Worm (Caenorhabditis elegans) whole organism, L4 larva: ENCODE results near the gene ttr-16.
A peak's percentile ranks its signal among the peaks of the same experiment; 100 is the strongest.

Experiments
- F26F4.8 ChIP-seq: fragments of 200-800 bp; sonication (Bioruptor generic); conservative IDR thresholded peaks from 2 replicates; pipeline ENCODE4 v1.3.6; 2022; ENCODE audit warnings: missing genetic modification characterization, missing compliant biosample characterization
- F37D6.2 ChIP-seq: sonication (generic microtip); optimal IDR thresholded peaks from 2 replicates; lab custom pipeline; 2016; ENCODE audit warnings: mild to moderate bottlenecking, missing genetic modification characterization, missing compliant biosample characterization
- F49E8.2 ChIP-seq: sonication (generic microtip); optimal IDR thresholded peaks from 2 replicates; lab custom pipeline; 2016; ENCODE audit warnings: missing compliant biosample characterization, mild to moderate bottlenecking, missing genetic modification characterization, borderline replicate concordance
- R02D3.7 ChIP-seq: fragments of 150-350 bp; sonication (generic microtip); optimal IDR thresholded peaks from 3 replicates; lab custom pipeline; 2014; ENCODE audit warnings: missing biosample characterization, missing genetic modification characterization
- T20F7.1 ChIP-seq: fragments of 200-800 bp; sonication (Bioruptor generic); optimal IDR thresholded peaks from 2 replicates; lab custom pipeline; 2018; ENCODE audit warnings: mild to moderate bottlenecking, missing genetic modification characterization, missing compliant biosample characterization
- T26A8.4 ChIP-seq: fragments of 200-800 bp; sonication (Bioruptor generic); IDR thresholded peaks from 2 replicates; pipeline ENCODE4 v1.3.6; 2022; ENCODE audit warnings: missing genetic modification characterization, missing compliant biosample characterization
- Y105C5A.15 ChIP-seq: fragments of 200-800 bp; sonication (Bioruptor generic); IDR thresholded peaks from 2 replicates; pipeline ENCODE4 v1.3.6; 2022; ENCODE audit warnings: missing genetic modification characterization, missing compliant biosample characterization
- Y5F2A.4 ChIP-seq: fragments of 200-800 bp; sonication (Bioruptor generic); optimal IDR thresholded peaks from 2 replicates; lab custom pipeline; 2018; ENCODE audit warnings: mild to moderate bottlenecking, missing genetic modification characterization, missing compliant biosample characterization
- ZK337.2 ChIP-seq: fragments of 200-800 bp; sonication (Bioruptor generic); IDR thresholded peaks from 2 replicates; pipeline ENCODE4 v1.3.6; 2022; ENCODE audit warnings: missing genetic modification reagents, missing genetic modification characterization, missing compliant biosample characterization
- ZK546.5 ChIP-seq, 2 experiments: sonication (generic microtip); optimal IDR thresholded peaks; 2 replicates each; lab custom pipeline; 2017; ENCODE audit warnings: missing biosample characterization in 2 of 2, missing genetic modification characterization in 2 of 2
- aha-1 ChIP-seq: fragments of 150-350 bp; peaks from one replicate; lab custom pipeline; 2014; ENCODE audit warnings: missing biosample characterization, missing genetic modification characterization
- aly-2 ChIP-seq: sonication (generic microtip); optimal IDR thresholded peaks from 2 replicates; lab custom pipeline; 2018; ENCODE audit warnings: missing biosample characterization, missing genetic modification characterization
- ceh-44 ChIP-seq: fragments of 200-800 bp; sonication (Bioruptor generic); IDR thresholded peaks from 2 replicates; pipeline ENCODE4 v1.3.6; 2022; ENCODE audit warnings: missing genetic modification reagents, missing genetic modification characterization, missing compliant biosample characterization
- ceh-82 ChIP-seq: sonication (generic microtip); optimal IDR thresholded peaks from 2 replicates; lab custom pipeline; 2017; ENCODE audit warnings: missing biosample characterization, missing genetic modification characterization
- daf-16 ChIP-seq, 3 experiments: sonication (generic microtip); optimal IDR thresholded peaks; 2 replicates each; lab custom pipeline; 2016 to 2017; ENCODE audit warnings: missing genetic modification characterization in 3 of 3, missing genetic modification reagents in 3 of 3, mild to moderate bottlenecking in 2 of 3, missing compliant biosample characterization in 2 of 3, missing biosample characterization in 1 of 3, moderate library complexity in 1 of 3
- daf-19 ChIP-seq: fragments of 200-800 bp; sonication (Bioruptor generic); conservative IDR thresholded peaks from 2 replicates; pipeline ENCODE4 v1.3.6; 2022; ENCODE audit warnings: missing genetic modification characterization, missing compliant biosample characterization
- daf-8 ChIP-seq: fragments of 200-800 bp; sonication (Bioruptor generic); IDR thresholded peaks from 2 replicates; pipeline ENCODE4 v1.3.6; 2022; ENCODE audit warnings: missing genetic modification characterization, missing compliant biosample characterization
- dmd-6 ChIP-seq: fragments of 200-800 bp; sonication (Bioruptor generic); IDR thresholded peaks from 2 replicates; pipeline ENCODE4 v1.3.6; 2022; ENCODE audit warnings: missing genetic modification reagents, missing genetic modification characterization, missing compliant biosample characterization
- dmd-9 ChIP-seq: fragments of 200-800 bp; sonication (Bioruptor generic); IDR thresholded peaks from 2 replicates; pipeline ENCODE4 v1.3.6; 2022; ENCODE audit warnings: missing genetic modification reagents, missing genetic modification characterization, missing compliant biosample characterization
- dve-1 ChIP-seq: sonication (generic microtip); optimal IDR thresholded peaks from 2 replicates; lab custom pipeline; 2017; ENCODE audit warnings: antibody characterized with exemption, mild to moderate bottlenecking, missing genetic modification characterization, missing compliant biosample characterization; ENCODE audit not compliant: insufficient read depth
- egl-43 ChIP-seq: fragments of 200-800 bp; sonication (Bioruptor generic); IDR thresholded peaks from 2 replicates; pipeline ENCODE4 v1.3.6; 2022; ENCODE audit warnings: missing genetic modification reagents, missing genetic modification characterization, missing compliant biosample characterization
- fkh-10 ChIP-seq: fragments of 150-350 bp; optimal IDR thresholded peaks from 2 replicates; lab custom pipeline; 2014; ENCODE audit warnings: missing biosample characterization, missing genetic modification reagents, missing genetic modification characterization
- gei-8 ChIP-seq: fragments of 200-800 bp; sonication (Bioruptor generic); optimal IDR thresholded peaks from 2 replicates; lab custom pipeline; 2018; ENCODE audit warnings: mild to moderate bottlenecking, missing genetic modification characterization, missing compliant biosample characterization
- hif-1 ChIP-seq, 2 experiments: sonication (generic microtip); optimal IDR thresholded peaks; 2 replicates each; lab custom pipeline; 2016 to 2017; ENCODE audit warnings: missing compliant biosample characterization in 2 of 2, missing genetic modification characterization in 2 of 2, missing genetic modification reagents in 2 of 2, missing genotype in 2 of 2, mild to moderate bottlenecking in 1 of 2
- jun-1 ChIP-seq: fragments of 150-350 bp; optimal IDR thresholded peaks from 2 replicates; lab custom pipeline; 2014; ENCODE audit warnings: missing biosample characterization, missing genetic modification reagents, missing genetic modification characterization
- lim-7 ChIP-seq: fragments of 200-800 bp; sonication (Bioruptor generic); IDR thresholded peaks from 2 replicates; pipeline ENCODE4 v1.3.6; 2022; ENCODE audit warnings: missing genetic modification characterization, missing compliant biosample characterization
- lin-1 ChIP-seq: fragments of 200-800 bp; sonication (Bioruptor generic); IDR thresholded peaks from 2 replicates; pipeline ENCODE4 v1.3.6; 2022; ENCODE audit warnings: missing genetic modification reagents, missing genetic modification characterization, missing compliant biosample characterization
- lin-13 ChIP-seq: fragments of 150-350 bp; optimal IDR thresholded peaks from 2 replicates; lab custom pipeline; 2014; ENCODE audit warnings: missing biosample characterization, missing genetic modification reagents, missing genetic modification characterization
- lin-15B ChIP-seq: fragments of 150-350 bp; sonication (generic microtip); optimal IDR thresholded peaks from 3 replicates; lab custom pipeline; 2014; ENCODE audit warnings: missing biosample characterization, missing genetic modification characterization
- lin-38 ChIP-seq: fragments of 200-800 bp; sonication (Bioruptor generic); IDR thresholded peaks from 2 replicates; pipeline ENCODE4 v1.3.6; 2022; ENCODE audit warnings: missing genetic modification reagents, missing genetic modification characterization, missing compliant biosample characterization
- lir-3 ChIP-seq: sonication (generic microtip); optimal IDR thresholded peaks from 2 replicates; lab custom pipeline; 2016; ENCODE audit warnings: mild to moderate bottlenecking, missing genetic modification characterization, missing compliant biosample characterization
- lsy-2 ChIP-seq, 2 experiments: fragments of 150-350 bp in 1 of 2; sonication (generic microtip) in 1 of 2; optimal IDR thresholded peaks; 2 replicates each; lab custom pipeline; 2014 to 2017; ENCODE audit warnings: missing biosample characterization in 2 of 2, missing genetic modification characterization in 2 of 2
- mes-2 ChIP-seq: sonication (generic microtip); optimal IDR thresholded peaks from 2 replicates; lab custom pipeline; 2016; ENCODE audit warnings: missing genotype, mild to moderate bottlenecking, missing genetic modification characterization, missing compliant biosample characterization; ENCODE audit not compliant: poor library complexity, severe bottlenecking
- mxl-3 ChIP-seq: fragments of 200-800 bp; sonication (Bioruptor generic); optimal IDR thresholded peaks from 2 replicates; lab custom pipeline; 2018; ENCODE audit warnings: mild to moderate bottlenecking, missing genetic modification characterization, missing compliant biosample characterization
- nhr-102 ChIP-seq: sonication (generic microtip); optimal IDR thresholded peaks from 2 replicates; lab custom pipeline; 2016; ENCODE audit warnings: mild to moderate bottlenecking, missing genetic modification characterization, moderate library complexity, missing compliant biosample characterization
- nhr-111 ChIP-seq: fragments of 200-800 bp; sonication (Bioruptor generic); optimal IDR thresholded peaks from 2 replicates; lab custom pipeline; 2018; ENCODE audit warnings: mild to moderate bottlenecking, missing genetic modification characterization, missing compliant biosample characterization
- nhr-237 ChIP-seq: sonication (generic microtip); optimal IDR thresholded peaks from 2 replicates; lab custom pipeline; 2017; ENCODE audit warnings: missing biosample characterization, missing genetic modification characterization
- nhr-28 ChIP-seq: fragments of 150-350 bp; optimal IDR thresholded peaks from 2 replicates; lab custom pipeline; 2014; ENCODE audit warnings: missing biosample characterization, missing genetic modification characterization
- nhr-41 ChIP-seq: fragments of 200-800 bp; sonication (Bioruptor generic); IDR thresholded peaks from 2 replicates; pipeline ENCODE4 v1.3.6; 2022; ENCODE audit warnings: missing genetic modification reagents, missing genetic modification characterization, missing compliant biosample characterization
- nhr-48 ChIP-seq: sonication (generic microtip); optimal IDR thresholded peaks from 2 replicates; lab custom pipeline; 2016; ENCODE audit warnings: mild to moderate bottlenecking, missing genetic modification characterization, missing compliant biosample characterization
- pha-4 ChIP-seq, 2 experiments: fragments of 150-350 bp in 1 of 2; fragments of 200-800 bp in 1 of 2; sonication (Bioruptor generic) in 1 of 2; IDR thresholded peaks in 1 of 2; optimal IDR thresholded peaks in 1 of 2; 2 replicates each; pipeline versions ENCODE4 v1.3.6 to Lab custom; 2014 to 2022; ENCODE audit warnings: missing genetic modification characterization in 2 of 2, missing genetic modification reagents in 2 of 2, missing biosample characterization in 1 of 2, missing compliant biosample characterization in 1 of 2
- rbr-2 ChIP-seq: sonication (generic microtip); optimal IDR thresholded peaks from 2 replicates; lab custom pipeline; 2016; ENCODE audit warnings: missing genotype, missing genetic modification characterization, missing compliant biosample characterization
- saeg-2 ChIP-seq: fragments of 200-800 bp; sonication (Bioruptor generic); IDR thresholded peaks from 2 replicates; pipeline ENCODE4 v1.3.6; 2022; ENCODE audit warnings: missing genetic modification reagents, missing genetic modification characterization, missing compliant biosample characterization
- snpc-1.2 ChIP-seq: fragments of 200-800 bp; sonication (Bioruptor generic); IDR thresholded peaks from 2 replicates; pipeline ENCODE4 v1.3.6; 2022; ENCODE audit warnings: missing genetic modification reagents, missing genetic modification characterization, missing compliant biosample characterization
- snpc-4 ChIP-seq: fragments of 150-350 bp; optimal IDR thresholded peaks from 2 replicates; lab custom pipeline; 2014; ENCODE audit warnings: missing biosample characterization, missing genetic modification characterization
- tra-1 ChIP-seq: fragments of 200-800 bp; sonication (Bioruptor generic); IDR thresholded peaks from 2 replicates; pipeline ENCODE4 v1.3.6; 2022; ENCODE audit warnings: missing genetic modification reagents, missing genetic modification characterization, missing compliant biosample characterization
- unc-62 ChIP-seq, 3 experiments: fragments of 150-350 bp in 1 of 3; sonication (generic microtip); optimal IDR thresholded peaks in 2 of 3; peaks in 1 of 3; 1 replicate in 1 of 3; 2 replicates in 2 of 3; lab custom pipeline; 2014 to 2017; ENCODE audit warnings: missing biosample characterization in 3 of 3, missing genetic modification characterization in 3 of 3, missing genetic modification reagents in 3 of 3, missing genotype in 1 of 3
- vab-7 ChIP-seq: fragments of 200-800 bp; sonication (Bioruptor generic); IDR thresholded peaks from 2 replicates; pipeline ENCODE4 v1.3.6; 2022; ENCODE audit warnings: missing genetic modification reagents, missing genetic modification characterization, missing compliant biosample characterization
- zfp-2 ChIP-seq: sonication (generic microtip); optimal IDR thresholded peaks from 2 replicates; lab custom pipeline; 2016; ENCODE audit warnings: mild to moderate bottlenecking, missing genetic modification characterization, missing compliant biosample characterization
- ztf-11 ChIP-seq: fragments of 150-350 bp; optimal IDR thresholded peaks from 2 replicates; lab custom pipeline; 2014; ENCODE audit warnings: missing biosample characterization, missing genetic modification characterization

ttr-16 gene

DNA sequence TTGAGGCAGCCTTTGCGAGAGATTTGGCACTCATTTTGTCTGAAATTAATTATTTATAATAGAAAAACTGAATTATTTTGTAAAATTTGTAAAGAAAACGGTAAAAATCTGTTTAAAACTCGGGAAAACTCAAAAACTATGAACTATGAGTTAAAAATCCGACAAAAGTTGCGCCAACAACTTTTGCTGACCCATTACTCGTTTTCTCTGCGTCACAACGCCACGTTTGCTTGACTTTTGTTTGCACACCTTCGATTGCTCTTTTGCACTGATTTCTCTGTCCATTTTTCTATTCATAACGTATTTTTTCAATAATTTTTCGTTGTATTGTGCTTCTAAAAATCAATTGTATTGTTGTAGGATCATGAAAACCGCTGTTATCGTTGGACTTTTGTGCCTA lies 27.7 kb downstream of the ttr-16 start, which contains the start of gene fkb-1 (continued):
- TF ChIP-seq Y5F2A.4 (GFP tag; lab: Kevin White, UChicago) (no peak), vab-7 (GFP tag; lab: Robert Waterston, UW) (no peak), fkh-10 (GFP tag; lab: Kevin White, UChicago) (no peak), unc-62 (GFP tag; optimal IDR thresholded peaks at IDR 0.05 in 1 of 2; lab: Kevin White, UChicago) (peak in 1 of 2 experiments; percentile 96), unc-62 (tag; optimal IDR thresholded peaks at IDR 0.05; lab: Kevin White, UChicago) (no peak), rbr-2 (tag; lab: Kevin White, UChicago) (peak; percentile 66), F49E8.2 (tag; lab: Kevin White, UChicago) (no peak), daf-16 (GFP tag; optimal IDR thresholded peaks at IDR 0.05; lab: Kevin White, UChicago) (peak in 1 of 2 experiments; percentile 17), daf-16 (tag; optimal IDR thresholded peaks at IDR 0.05; lab: Kevin White, UChicago) (peak; percentile 25), lin-15B (tag; lab: Kevin White, UChicago) (no peak), dve-1 (tag; lab: Kevin White, UChicago) (peak; percentile 83), lin-1 (GFP tag; lab: Robert Waterston, UW) (no peak), lin-13 (GFP tag; lab: Kevin White, UChicago) (no peak), nhr-102 (tag; lab: Kevin White, UChicago) (peak; percentile 6), nhr-237 (tag; lab: Kevin White, UChicago) (no peak), zfp-2 (no peak), nhr-48 (tag; lab: Kevin White, UChicago) (no peak), ZK546.5 (tag; optimal IDR thresholded peaks at IDR 0.05; lab: Kevin White, UChicago) (no peak), lsy-2 (tag; optimal IDR thresholded peaks at IDR 0.05; lab: Kevin White, UChicago) (peak in 1 of 2 experiments; percentile 83), jun-1 (tag; lab: Kevin White, UChicago) (no peak), daf-8 (GFP tag; lab: Robert Waterston, UW) (no peak), F26F4.8 (no peak), lin-38 (GFP tag; lab: Robert Waterston, UW) (peak; percentile 62), hif-1 (tag; optimal IDR thresholded peaks at IDR 0.05; lab: Kevin White, UChicago) (no peak), ZK337.2 (GFP tag; lab: Robert Waterston, UW) (no peak), mxl-3 (GFP tag; lab: Kevin White, UChicago) (no peak), tra-1 (no peak), lim-7 (GFP tag; lab: Robert Waterston, UW) (no peak), nhr-41 (no peak), T26A8.4 (GFP tag; lab: Robert Waterston, UW) (no peak), pha-4 (GFP tag; IDR thresholded peaks at IDR 0.05; lab: Robert Waterston, UW) (no peak), pha-4 (tag; optimal IDR thresholded peaks at IDR 0.05; lab: Kevin White, UChicago) (peak; percentile 87), aha-1 (tag; lab: Kevin White, UChicago) (no peak), lir-3 (no peak), aly-2 (tag; lab: Kevin White, UChicago) (no peak), gei-8 (GFP tag; lab: Kevin White, UChicago) (no peak), dmd-6 (GFP tag; lab: Robert Waterston, UW) (peak; percentile 56; the same call in 1 of the 2 replicates), ceh-44 (no peak), daf-19 (no peak), mes-2 (tag; lab: Kevin White, UChicago) (peak; percentile 58), snpc-1.2 (no peak), snpc-4 (tag; lab: Kevin White, UChicago) (no peak), nhr-28 (tag; lab: Kevin White, UChicago) (peak; percentile 71), F37D6.2 (tag; lab: Kevin White, UChicago) (peak; percentile 6), nhr-111 (GFP tag; lab: Kevin White, UChicago) (no peak), T20F7.1 (no peak), ceh-82 (no peak), egl-43 (no peak), Y105C5A.15 (GFP tag; lab: Robert Waterston, UW) (no peak), dmd-9 (GFP tag; lab: Robert Waterston, UW) (no peak), ztf-11 (no peak), R02D3.7 (no peak), saeg-2 (no peak)
